Worm (Caenorhabditis elegans) whole organism, late embryonic: Measurements from ENCODE around the gene ckc-1.

Source experiments
- K02D7.2 ChIP-seq: sonication (generic microtip); optimal IDR thresholded peaks from 2 replicates; lab custom pipeline; 2017; ENCODE audit warnings: mild to moderate bottlenecking, missing genetic modification characterization, missing compliant biosample characterization
- T23F11.4 ChIP-seq: fragments of 200-800 bp; sonication (Bioruptor generic); optimal IDR thresholded peaks from 2 replicates; lab custom pipeline; 2018; ENCODE audit warnings: mild to moderate bottlenecking, missing genetic modification characterization, missing compliant biosample characterization
- ahr-1 ChIP-seq: sonication (generic microtip); optimal IDR thresholded peaks from 2 replicates; lab custom pipeline; 2016; ENCODE audit warnings: missing genetic modification characterization, missing compliant biosample characterization
- ceh-14 ChIP-seq: sonication (generic microtip); optimal IDR thresholded peaks from 2 replicates; lab custom pipeline; 2016; ENCODE audit warnings: missing genotype, missing genetic modification characterization, missing compliant biosample characterization
- ceh-2 ChIP-seq: sonication (generic microtip); optimal IDR thresholded peaks from 2 replicates; lab custom pipeline; 2016; ENCODE audit warnings: missing genotype, missing genetic modification characterization, missing compliant biosample characterization
- ceh-22 ChIP-seq: sonication (generic microtip); optimal IDR thresholded peaks from 2 replicates; lab custom pipeline; 2017; ENCODE audit warnings: missing biosample characterization, missing genetic modification characterization
- ceh-45 ChIP-seq: fragments of 200-800 bp; sonication (Bioruptor generic); IDR thresholded peaks from 2 replicates; pipeline ENCODE4 v1.3.6; 2022; ENCODE audit warnings: missing genetic modification reagents, missing genetic modification characterization, missing compliant biosample characterization
- ceh-48 ChIP-seq: sonication (generic microtip); optimal IDR thresholded peaks from 2 replicates; lab custom pipeline; 2016; ENCODE audit warnings: missing genetic modification characterization, inconsistent platforms, missing compliant biosample characterization
- ceh-6 ChIP-seq: fragments of 200-800 bp; sonication (Bioruptor generic); optimal IDR thresholded peaks from 2 replicates; lab custom pipeline; 2018; ENCODE audit warnings: mild to moderate bottlenecking, missing genetic modification characterization, missing compliant biosample characterization
- ceh-9 ChIP-seq: sonication (generic microtip); optimal IDR thresholded peaks from 2 replicates; lab custom pipeline; 2016; ENCODE audit warnings: mild to moderate bottlenecking, missing genetic modification characterization, inconsistent platforms, missing compliant biosample characterization
- dmd-4 ChIP-seq: sonication (generic microtip); optimal IDR thresholded peaks from 2 replicates; lab custom pipeline; 2016; ENCODE audit warnings: borderline replicate concordance, missing genetic modification characterization, missing compliant biosample characterization
- elt-2 ChIP-seq: sonication (generic microtip); optimal IDR thresholded peaks from 2 replicates; lab custom pipeline; 2016; ENCODE audit warnings: missing genetic modification reagents, missing genetic modification characterization, missing compliant biosample characterization
- elt-4 ChIP-seq: sonication (generic microtip); optimal IDR thresholded peaks from 2 replicates; lab custom pipeline; 2016; ENCODE audit warnings: missing genetic modification characterization, missing compliant biosample characterization
- eyg-1 ChIP-seq: sonication (generic microtip); optimal IDR thresholded peaks from 2 replicates; lab custom pipeline; 2016; ENCODE audit warnings: missing genotype, missing genetic modification characterization, missing compliant biosample characterization
- fax-1 ChIP-seq: sonication (generic microtip); optimal IDR thresholded peaks from 2 replicates; lab custom pipeline; 2016; ENCODE audit warnings: missing genotype, missing genetic modification characterization, missing compliant biosample characterization
- hlh-13 ChIP-seq: fragments of 200-800 bp; sonication (Bioruptor generic); optimal IDR thresholded peaks from 2 replicates; lab custom pipeline; 2018; ENCODE audit warnings: mild to moderate bottlenecking, missing genetic modification characterization, missing compliant biosample characterization
- hlh-8 ChIP-seq: sonication (generic microtip); optimal IDR thresholded peaks from 2 replicates; lab custom pipeline; 2016; ENCODE audit warnings: missing genotype, missing genetic modification characterization, missing compliant biosample characterization
- lin-11 ChIP-seq: fragments of 200-800 bp; sonication (Bioruptor generic); optimal IDR thresholded peaks from 2 replicates; lab custom pipeline; 2018; ENCODE audit warnings: mild to moderate bottlenecking, missing genetic modification characterization, missing compliant biosample characterization
- madf-2 ChIP-seq: sonication (generic microtip); optimal IDR thresholded peaks from 2 replicates; lab custom pipeline; 2017; ENCODE audit warnings: missing genetic modification characterization, missing compliant biosample characterization
- mec-3 ChIP-seq: sonication (generic microtip); optimal IDR thresholded peaks from 2 replicates; lab custom pipeline; 2016; ENCODE audit warnings: borderline replicate concordance, missing genetic modification characterization, missing compliant biosample characterization
- nfya-1 ChIP-seq: sonication (generic microtip); optimal IDR thresholded peaks from 2 replicates; lab custom pipeline; 2017; ENCODE audit warnings: missing genetic modification characterization, mild to moderate bottlenecking, missing compliant biosample characterization, antibody characterized with exemption, moderate library complexity
- npax-4 ChIP-seq: sonication (generic microtip); optimal IDR thresholded peaks from 2 replicates; lab custom pipeline; 2016; ENCODE audit warnings: missing genetic modification characterization, missing compliant biosample characterization
- pag-3 ChIP-seq: sonication (generic microtip); optimal IDR thresholded peaks from 2 replicates; lab custom pipeline; 2016; ENCODE audit warnings: missing compliant biosample characterization, missing genetic modification characterization, borderline replicate concordance
- pat-9 ChIP-seq: fragments of 200-800 bp; sonication (Bioruptor generic); optimal IDR thresholded peaks from 2 replicates; lab custom pipeline; 2018; ENCODE audit warnings: mild to moderate bottlenecking, missing genetic modification characterization, moderate library complexity, missing compliant biosample characterization
- pax-1 ChIP-seq: fragments of 150-350 bp; optimal IDR thresholded peaks from 2 replicates; lab custom pipeline; 2014; ENCODE audit warnings: missing biosample characterization, missing genetic modification characterization
- pha-2 ChIP-seq: sonication (generic microtip); optimal IDR thresholded peaks from 2 replicates; lab custom pipeline; 2017; ENCODE audit warnings: mild to moderate bottlenecking, missing genetic modification characterization, missing compliant biosample characterization
- pha-4 ChIP-seq: fragments of 150-350 bp; optimal IDR thresholded peaks from 2 replicates; lab custom pipeline; 2018; ENCODE audit warnings: missing biosample characterization, missing genetic modification reagents, missing genetic modification characterization
- pqm-1 ChIP-seq: sonication (generic microtip); optimal IDR thresholded peaks from 2 replicates; lab custom pipeline; 2016; ENCODE audit warnings: missing genetic modification characterization, missing compliant biosample characterization
- ref-2 ChIP-seq: sonication (generic microtip); optimal IDR thresholded peaks from 2 replicates; lab custom pipeline; 2016; ENCODE audit warnings: missing genetic modification characterization, missing compliant biosample characterization
- rnt-1 ChIP-seq: sonication (generic microtip); optimal IDR thresholded peaks from 2 replicates; lab custom pipeline; 2016; ENCODE audit warnings: missing genetic modification characterization, missing compliant biosample characterization
- sdc-2 ChIP-seq: sonication (generic microtip); optimal IDR thresholded peaks from 2 replicates; lab custom pipeline; 2016; ENCODE audit warnings: missing genotype, missing genetic modification characterization, missing compliant biosample characterization
- sox-2 ChIP-seq: fragments of 200-800 bp; sonication (Bioruptor generic); IDR thresholded peaks from 2 replicates; pipeline ENCODE4 v1.3.6; 2022; ENCODE audit warnings: missing genetic modification reagents, missing genetic modification characterization, missing compliant biosample characterization
- tbx-2 ChIP-seq: sonication (generic microtip); optimal IDR thresholded peaks from 2 replicates; lab custom pipeline; 2016; ENCODE audit warnings: missing genetic modification characterization, missing compliant biosample characterization
- unc-3 ChIP-seq, 2 experiments: fragments of 200-800 bp in 1 of 2; sonication (Bioruptor generic) in 1 of 2; sonication (generic microtip) in 1 of 2; conservative IDR thresholded peaks in 1 of 2; optimal IDR thresholded peaks in 1 of 2; 2 replicates each; pipeline versions ENCODE4 v1.3.6 to Lab custom; 2016 to 2022; ENCODE audit warnings: missing compliant biosample characterization in 2 of 2, missing genetic modification characterization in 2 of 2, missing genetic modification reagents in 1 of 2
- unc-42 ChIP-seq: sonication (generic microtip); optimal IDR thresholded peaks from 2 replicates; lab custom pipeline; 2016; ENCODE audit warnings: missing genotype, missing genetic modification characterization, missing compliant biosample characterization
- zip-5 ChIP-seq: sonication (generic microtip); optimal IDR thresholded peaks from 2 replicates; lab custom pipeline; 2016; ENCODE audit warnings: missing genetic modification characterization, missing compliant biosample characterization

Gene ckc-1

ce11 chrX:3611042-3611623 is 34.7 kb downstream of the ckc-1 start, which contains the start of gene C18B2.5:
Gene C18B2.5, minus strand, starts transcription at chrX:3611092.
- TF ChIP-seq ref-2 (tag; lab: Kevin White, UChicago) (no peak), mec-3 (tag; lab: Kevin White, UChicago) (no peak), sox-2 (GFP tag; lab: Robert Waterston, UW) (no peak), ceh-9 (no peak), npax-4 (tag; lab: Kevin White, UChicago) (no peak), nfya-1 (tag; lab: Kevin White, UChicago) (no peak), pax-1 (tag; lab: Kevin White, UChicago) (no peak), madf-2 (no peak), ceh-2 (no peak), unc-3 (GFP tag; conservative IDR thresholded peaks at IDR 0.05; lab: Robert Waterston, UW) (no peak), unc-3 (tag; optimal IDR thresholded peaks at IDR 0.05; lab: Kevin White, UChicago) (no peak), ceh-14 (tag; lab: Kevin White, UChicago) (no peak), ceh-6 (GFP tag; lab: Kevin White, UChicago) (no peak), ceh-22 (tag; lab: Kevin White, UChicago) (no peak), T23F11.4 (GFP tag; lab: Kevin White, UChicago) (no peak)

- no peak for TF ChIP-seq dmd-4
- no peak for TF ChIP-seq pqm-1 (tag; lab: Kevin White, UChicago)
- no peak for TF ChIP-seq hlh-8 (tag; lab: Kevin White, UChicago)
- TF ChIP-seq sdc-2 (tag; lab: Kevin White, UChicago), result no peak
- no peak for TF ChIP-seq pag-3 (tag; lab: Kevin White, UChicago)
- no peak for TF ChIP-seq npax-4 (tag; lab: Kevin White, UChicago)
- TF ChIP-seq eyg-1 (tag; lab: Kevin White, UChicago), result no peak
- no peak for TF ChIP-seq elt-4 (tag; lab: Kevin White, UChicago)
- TF ChIP-seq ceh-45 (GFP tag; lab: Robert Waterston, UW), result no peak
- no peak for TF ChIP-seq hlh-13 (GFP tag; lab: Kevin White, UChicago)
- TF ChIP-seq fax-1 (tag; lab: Kevin White, UChicago), result no peak
- no peak for TF ChIP-seq unc-42 (tag; lab: Kevin White, UChicago)
- TF ChIP-seq tbx-2, result no peak
- no peak for TF ChIP-seq sox-2 (GFP tag; lab: Robert Waterston, UW)
- TF ChIP-seq K02D7.2 (tag; lab: Kevin White, UChicago), result no peak
- TF ChIP-seq pat-9 (tag; lab: Kevin White, UChicago), result no peak
- no peak for TF ChIP-seq zip-5 (tag; lab: Kevin White, UChicago)
- TF ChIP-seq pha-2 (tag; lab: Kevin White, UChicago), result no peak
These were observed 35.3 kb downstream of the ckc-1 start for ce11 chrX:3611740-3612139.

ce11 chrX:3613665-3614064 is 37.3 kb downstream of the ckc-1 start:
- TF ChIP-seq elt-2 (tag; lab: Kevin White, UChicago) (peak; percentile 78), ceh-48 (tag; lab: Kevin White, UChicago) (no peak)

ce11 chrX:3617218-3617617 is 40.8 kb downstream of the ckc-1 start, which contains the start of gene del-9:
Gene del-9, minus strand, starts transcription at chrX:3617318.
- TF ChIP-seq ceh-9 (no peak), lin-11 (tag; lab: Kevin White, UChicago) (no peak)

- TF ChIP-seq rnt-1 (tag; lab: Kevin White, UChicago) (no peak), sdc-2 (tag; lab: Kevin White, UChicago) (no peak), fax-1 (tag; lab: Kevin White, UChicago) (no peak), ahr-1 (no peak), pha-4 (no peak), unc-42 (tag; lab: Kevin White, UChicago) (peak; percentile 87)
These were observed 42.4 kb downstream of the ckc-1 start for ce11 chrX:3618842-3619241.
